Worm (Caenorhabditis elegans) whole organism, L4 larva: Measurements from ENCODE around the gene pqn-80.

Source experiments
- F44E2.7 ChIP-seq: fragments of 200-800 bp; sonication (Bioruptor generic); IDR thresholded peaks from 2 replicates; pipeline ENCODE4 v2.1.2; 2022; ENCODE audit warnings: missing genetic modification characterization, missing compliant biosample characterization
- T26A8.4 ChIP-seq: fragments of 200-800 bp; sonication (Bioruptor generic); IDR thresholded peaks from 2 replicates; pipeline ENCODE4 v1.3.6; 2022; ENCODE audit warnings: missing genetic modification characterization, missing compliant biosample characterization
- Y48G9A.11 ChIP-seq: fragments of 200-800 bp; sonication (Bioruptor generic); IDR thresholded peaks from 2 replicates; pipeline ENCODE4 v1.3.6; 2022; ENCODE audit warnings: missing genetic modification reagents, missing genetic modification characterization, missing compliant biosample characterization
- Y5F2A.4 ChIP-seq: fragments of 200-800 bp; sonication (Bioruptor generic); optimal IDR thresholded peaks from 2 replicates; lab custom pipeline; 2018; ENCODE audit warnings: mild to moderate bottlenecking, missing genetic modification characterization, missing compliant biosample characterization
- aha-1 ChIP-seq: fragments of 150-350 bp; peaks from one replicate; lab custom pipeline; 2014; ENCODE audit warnings: missing biosample characterization, missing genetic modification characterization
- aly-2 ChIP-seq: sonication (generic microtip); optimal IDR thresholded peaks from 2 replicates; lab custom pipeline; 2018; ENCODE audit warnings: missing biosample characterization, missing genetic modification characterization
- arid-1 ChIP-seq: fragments of 200-800 bp; sonication (Bioruptor generic); conservative IDR thresholded peaks from 2 replicates; pipeline ENCODE4 v1.3.6; 2022; ENCODE audit warnings: missing genetic modification reagents, missing genetic modification characterization, missing compliant biosample characterization
- attf-4 ChIP-seq: sonication (generic microtip); optimal IDR thresholded peaks from 3 replicates; lab custom pipeline; 2017; ENCODE audit warnings: missing biosample characterization, missing genetic modification characterization
- ces-1 ChIP-seq: fragments of 150-350 bp; sonication (generic microtip); optimal IDR thresholded peaks from 4 replicates; lab custom pipeline; 2014; ENCODE audit warnings: missing biosample characterization, missing genetic modification reagents, missing genetic modification characterization
- ctbp-1 ChIP-seq: fragments of 200-800 bp; sonication (Bioruptor generic); IDR thresholded peaks from 2 replicates; pipeline ENCODE4 v1.3.6; 2022; ENCODE audit warnings: missing genetic modification reagents, missing genetic modification characterization, missing compliant biosample characterization
- daf-12 ChIP-seq: fragments of 150-350 bp; optimal IDR thresholded peaks from 2 replicates; lab custom pipeline; 2014; ENCODE audit warnings: missing biosample characterization, missing genetic modification reagents, missing genetic modification characterization
- daf-16 ChIP-seq, 3 experiments: sonication (generic microtip); optimal IDR thresholded peaks; 2 replicates each; lab custom pipeline; 2016 to 2017; ENCODE audit warnings: missing genetic modification characterization in 3 of 3, missing genetic modification reagents in 3 of 3, mild to moderate bottlenecking in 2 of 3, missing compliant biosample characterization in 2 of 3, missing biosample characterization in 1 of 3, moderate library complexity in 1 of 3
- daf-8 ChIP-seq: fragments of 200-800 bp; sonication (Bioruptor generic); IDR thresholded peaks from 2 replicates; pipeline ENCODE4 v1.3.6; 2022; ENCODE audit warnings: missing genetic modification characterization, missing compliant biosample characterization
- dmd-8 ChIP-seq: fragments of 200-800 bp; sonication (Bioruptor generic); IDR thresholded peaks from 2 replicates; pipeline ENCODE4 v1.3.6; 2022; ENCODE audit warnings: missing genetic modification characterization, missing compliant biosample characterization
- duxl-1 ChIP-seq: sonication (generic microtip); optimal IDR thresholded peaks from 2 replicates; lab custom pipeline; 2016; ENCODE audit warnings: mild to moderate bottlenecking, missing genetic modification characterization, moderate library complexity, missing compliant biosample characterization; ENCODE audit not compliant: poor library complexity
- egl-27 ChIP-seq: sonication (generic microtip); optimal IDR thresholded peaks from 3 replicates; lab custom pipeline; 2017; ENCODE audit warnings: missing biosample characterization, missing genetic modification reagents, missing genetic modification characterization
- egl-43 ChIP-seq: fragments of 200-800 bp; sonication (Bioruptor generic); IDR thresholded peaks from 2 replicates; pipeline ENCODE4 v1.3.6; 2022; ENCODE audit warnings: missing genetic modification reagents, missing genetic modification characterization, missing compliant biosample characterization
- fos-1 ChIP-seq: fragments of 150-350 bp; optimal IDR thresholded peaks from 2 replicates; lab custom pipeline; 2014; ENCODE audit warnings: missing biosample characterization, missing genetic modification characterization
- hlh-30 ChIP-seq: sonication (generic microtip); optimal IDR thresholded peaks from 2 replicates; lab custom pipeline; 2017; ENCODE audit warnings: antibody characterized with exemption, mild to moderate bottlenecking, missing genetic modification characterization, missing compliant biosample characterization; ENCODE audit not compliant: insufficient read depth
- lin-1 ChIP-seq: fragments of 200-800 bp; sonication (Bioruptor generic); IDR thresholded peaks from 2 replicates; pipeline ENCODE4 v1.3.6; 2022; ENCODE audit warnings: missing genetic modification reagents, missing genetic modification characterization, missing compliant biosample characterization
- lin-13 ChIP-seq: fragments of 150-350 bp; optimal IDR thresholded peaks from 2 replicates; lab custom pipeline; 2014; ENCODE audit warnings: missing biosample characterization, missing genetic modification reagents, missing genetic modification characterization
- lin-39 ChIP-seq: fragments of 150-350 bp; optimal IDR thresholded peaks from 2 replicates; lab custom pipeline; 2014; ENCODE audit warnings: missing biosample characterization, missing genetic modification reagents, missing genetic modification characterization
- madf-5 ChIP-seq, 2 experiments: fragments of 200-800 bp; sonication (Bioruptor generic); IDR thresholded peaks; 2 replicates each; pipeline ENCODE4 v1.3.6; 2022; ENCODE audit warnings: missing compliant biosample characterization in 2 of 2, missing genetic modification characterization in 2 of 2
- mdl-1 ChIP-seq, 2 experiments: fragments of 150-350 bp in 1 of 2; sonication (generic microtip) in 1 of 2; optimal IDR thresholded peaks; 2 replicates each; lab custom pipeline; 2014 to 2017; ENCODE audit warnings: missing biosample characterization in 2 of 2, missing genetic modification characterization in 2 of 2
- mdt-29 ChIP-seq: fragments of 200-800 bp; sonication (Bioruptor generic); IDR thresholded peaks from 2 replicates; pipeline ENCODE4 v1.3.6; 2022; ENCODE audit warnings: missing genetic modification reagents, missing genetic modification characterization, missing compliant biosample characterization
- mep-1 ChIP-seq: fragments of 150-350 bp; sonication (generic microtip); optimal IDR thresholded peaks from 3 replicates; lab custom pipeline; 2014; ENCODE audit warnings: missing biosample characterization, missing genetic modification characterization
- mxl-2 ChIP-seq: fragments of 200-800 bp; sonication (Bioruptor generic); conservative IDR thresholded peaks from 2 replicates; pipeline ENCODE4 v1.3.6; 2022; ENCODE audit warnings: missing genetic modification reagents, missing genetic modification characterization, missing compliant biosample characterization
- nhr-102 ChIP-seq: sonication (generic microtip); optimal IDR thresholded peaks from 2 replicates; lab custom pipeline; 2016; ENCODE audit warnings: mild to moderate bottlenecking, missing genetic modification characterization, moderate library complexity, missing compliant biosample characterization
- nhr-41 ChIP-seq: fragments of 200-800 bp; sonication (Bioruptor generic); IDR thresholded peaks from 2 replicates; pipeline ENCODE4 v1.3.6; 2022; ENCODE audit warnings: missing genetic modification reagents, missing genetic modification characterization, missing compliant biosample characterization
- nhr-48 ChIP-seq: sonication (generic microtip); optimal IDR thresholded peaks from 2 replicates; lab custom pipeline; 2016; ENCODE audit warnings: mild to moderate bottlenecking, missing genetic modification characterization, missing compliant biosample characterization
- pha-4 ChIP-seq, 2 experiments: fragments of 150-350 bp in 1 of 2; fragments of 200-800 bp in 1 of 2; sonication (Bioruptor generic) in 1 of 2; IDR thresholded peaks in 1 of 2; optimal IDR thresholded peaks in 1 of 2; 2 replicates each; pipeline versions ENCODE4 v1.3.6 to Lab custom; 2014 to 2022; ENCODE audit warnings: missing genetic modification characterization in 2 of 2, missing genetic modification reagents in 2 of 2, missing biosample characterization in 1 of 2, missing compliant biosample characterization in 1 of 2
- rbr-2 ChIP-seq: sonication (generic microtip); optimal IDR thresholded peaks from 2 replicates; lab custom pipeline; 2016; ENCODE audit warnings: missing genotype, missing genetic modification characterization, missing compliant biosample characterization
- sdz-12 ChIP-seq: fragments of 200-800 bp; sonication (Bioruptor generic); optimal IDR thresholded peaks from 2 replicates; lab custom pipeline; 2018; ENCODE audit warnings: mild to moderate bottlenecking, missing genetic modification characterization, missing compliant biosample characterization
- snpc-1.2 ChIP-seq: fragments of 200-800 bp; sonication (Bioruptor generic); IDR thresholded peaks from 2 replicates; pipeline ENCODE4 v1.3.6; 2022; ENCODE audit warnings: missing genetic modification reagents, missing genetic modification characterization, missing compliant biosample characterization
- snpc-4 ChIP-seq: fragments of 150-350 bp; optimal IDR thresholded peaks from 2 replicates; lab custom pipeline; 2014; ENCODE audit warnings: missing biosample characterization, missing genetic modification characterization
- spr-1 ChIP-seq: sonication (generic microtip); optimal IDR thresholded peaks from 2 replicates; lab custom pipeline; 2016; ENCODE audit warnings: mild to moderate bottlenecking, missing genetic modification characterization, missing compliant biosample characterization
- spr-3 ChIP-seq: fragments of 200-800 bp; sonication (Bioruptor generic); optimal IDR thresholded peaks from 2 replicates; lab custom pipeline; 2018; ENCODE audit warnings: mild to moderate bottlenecking, missing genetic modification characterization, missing compliant biosample characterization
- unc-130 ChIP-seq: sonication (generic microtip); optimal IDR thresholded peaks from 2 replicates; lab custom pipeline; 2016; ENCODE audit warnings: missing genetic modification reagents, missing genetic modification characterization, missing compliant biosample characterization
- unc-39 ChIP-seq: sonication (generic microtip); optimal IDR thresholded peaks from 2 replicates; lab custom pipeline; 2017; ENCODE audit warnings: missing biosample characterization, missing genetic modification characterization
- unc-62 ChIP-seq, 3 experiments: fragments of 150-350 bp in 1 of 3; sonication (generic microtip); optimal IDR thresholded peaks in 2 of 3; peaks in 1 of 3; 1 replicate in 1 of 3; 2 replicates in 2 of 3; lab custom pipeline; 2014 to 2017; ENCODE audit warnings: missing biosample characterization in 3 of 3, missing genetic modification characterization in 3 of 3, missing genetic modification reagents in 3 of 3, missing genotype in 1 of 3
- vab-7 ChIP-seq: fragments of 200-800 bp; sonication (Bioruptor generic); IDR thresholded peaks from 2 replicates; pipeline ENCODE4 v1.3.6; 2022; ENCODE audit warnings: missing genetic modification reagents, missing genetic modification characterization, missing compliant biosample characterization
- zag-1 ChIP-seq: fragments of 150-350 bp; optimal IDR thresholded peaks from 2 replicates; lab custom pipeline; 2014; ENCODE audit warnings: missing biosample characterization, missing genetic modification characterization
- zip-11 ChIP-seq: fragments of 200-800 bp; sonication (Bioruptor generic); IDR thresholded peaks from 2 replicates; pipeline ENCODE4 v1.3.6; 2022; ENCODE audit warnings: missing genetic modification characterization, missing compliant biosample characterization
- ztf-11 ChIP-seq: fragments of 150-350 bp; optimal IDR thresholded peaks from 2 replicates; lab custom pipeline; 2014; ENCODE audit warnings: missing biosample characterization, missing genetic modification characterization

The pqn-80 gene

ce11 chrIII:12608989-12609388 is 17.4 kb upstream of the pqn-80 start, which contains the start of gene Y111B2A.12:
Gene Y111B2A.12, plus strand, starts transcription at chrIII:12609289.
- TF ChIP-seq madf-5 (GFP tag; IDR thresholded peaks at IDR 0.05; lab: Robert Waterston, UW) = 0 out of 4 replicates have a peak, but pooled peaks of 1 of the 2 experiments have one; percentile 1
- TF ChIP-seq ztf-11 (tag; lab: Kevin White, UChicago) = no peak
- TF ChIP-seq, all 104 proteins: peak for 1

ce11 chrIII:12609410-12609809 is 17.0 kb upstream of the pqn-80 start:
- TF ChIP-seq T26A8.4 (GFP tag; lab: Robert Waterston, UW) (0 out of 2 replicates have a peak, but pooled peaks have one; percentile 11), Y5F2A.4 (no peak), Y48G9A.11 (GFP tag; lab: Robert Waterston, UW) (no peak), unc-62 (GFP tag; optimal IDR thresholded peaks at IDR 0.05 in 1 of 2; lab: Kevin White, UChicago) (peak in 1 of 2 experiments; percentile 1), unc-62 (tag; optimal IDR thresholded peaks at IDR 0.05; lab: Kevin White, UChicago) (no peak), sdz-12 (peak; percentile 9), mdt-29 (GFP tag; lab: Robert Waterston, UW) (no peak), aha-1 (peak; percentile 93), unc-130 (GFP tag; lab: Kevin White, UChicago) (no peak)

- TF ChIP-seq snpc-1.2 (no peak), spr-3 (GFP tag; lab: Kevin White, UChicago) (no peak), aly-2 (tag; lab: Kevin White, UChicago) (no peak), vab-7 (GFP tag; lab: Robert Waterston, UW) (no peak), zip-11 (no peak), egl-27 (no peak), mep-1 (no peak), sdz-12 (no peak), duxl-1 (no peak)
These were observed 15.0 kb upstream of the pqn-80 start for ce11 chrIII:12611414-12611813.

ce11 chrIII:12612519-12612935 is 13.8 kb upstream of the pqn-80 start:
- TF ChIP-seq lin-39 (peak; percentile 60), duxl-1 (peak; percentile 75), nhr-48 (tag; lab: Kevin White, UChicago) (peak; percentile 97), F44E2.7 (GFP tag; lab: Robert Waterston, UW) (no peak), rbr-2 (tag; lab: Kevin White, UChicago) (peak; percentile 98), nhr-102 (tag; lab: Kevin White, UChicago) (peak; percentile 95), daf-12 (tag; lab: Kevin White, UChicago) (no peak), fos-1 (tag; lab: Kevin White, UChicago) (peak; percentile 92), pha-4 (GFP tag; IDR thresholded peaks at IDR 0.05; lab: Robert Waterston, UW) (peak; percentile 98), pha-4 (tag; optimal IDR thresholded peaks at IDR 0.05; lab: Kevin White, UChicago) (peak; percentile 99), mxl-2 (GFP tag; lab: Robert Waterston, UW) (peak; percentile 53; the same call in 1 of the 2 replicates), attf-4 (peak; percentile 62), dmd-8 (0 out of 2 replicates have a peak, but pooled peaks have one; percentile 54), egl-43 (GFP tag; lab: Robert Waterston, UW) (peak; percentile 88), Y5F2A.4 (peak; percentile 84), lin-13 (GFP tag; lab: Kevin White, UChicago) (peak; percentile 96), zag-1 (tag; lab: Kevin White, UChicago) (peak; percentile 90), unc-39 (tag; lab: Kevin White, UChicago) (peak; percentile 88), ces-1 (peak; percentile 82), ctbp-1 (GFP tag; lab: Robert Waterston, UW) (peak; percentile 97), arid-1 (GFP tag; lab: Robert Waterston, UW) (peak; percentile 88), lin-1 (GFP tag; lab: Robert Waterston, UW) (peak; percentile 96), mdl-1 (tag; optimal IDR thresholded peaks at IDR 0.05; lab: Kevin White, UChicago) (peak; percentile 98), nhr-41 (GFP tag; lab: Robert Waterston, UW) (peak; percentile 83), snpc-4 (tag; lab: Kevin White, UChicago) (peak; percentile 43), egl-27 (no peak), spr-1 (tag; lab: Kevin White, UChicago) (peak; percentile 85), unc-130 (GFP tag; lab: Kevin White, UChicago) (peak; percentile 25), hlh-30 (tag; lab: Kevin White, UChicago) (peak; percentile 99), daf-8 (GFP tag; lab: Robert Waterston, UW) (no peak), daf-16 (GFP tag; optimal IDR thresholded peaks at IDR 0.05; lab: Kevin White, UChicago) (peak; percentile 82 to 95), daf-16 (tag; optimal IDR thresholded peaks at IDR 0.05; lab: Kevin White, UChicago) (peak; percentile 98)
